Worm (Caenorhabditis elegans) whole organism, L4/young adult: Measurements from ENCODE around the gene F53A9.1.

Source experiments
- W03F9.2 ChIP-seq: fragments of 150-350 bp; optimal IDR thresholded peaks from 2 replicates; lab custom pipeline; 2014; ENCODE audit warnings: missing biosample characterization, missing genetic modification characterization
- dao-5 ChIP-seq: sonication (generic microtip); optimal IDR thresholded peaks from 2 replicates; lab custom pipeline; 2016; ENCODE audit warnings: missing genotype, missing genetic modification characterization, moderate library complexity, missing compliant biosample characterization
- him-1 ChIP-seq: sonication (generic microtip); optimal IDR thresholded peaks from 2 replicates; lab custom pipeline; 2016; ENCODE audit warnings: missing genotype, missing genetic modification reagents, missing genetic modification characterization, missing compliant biosample characterization

DNA sequence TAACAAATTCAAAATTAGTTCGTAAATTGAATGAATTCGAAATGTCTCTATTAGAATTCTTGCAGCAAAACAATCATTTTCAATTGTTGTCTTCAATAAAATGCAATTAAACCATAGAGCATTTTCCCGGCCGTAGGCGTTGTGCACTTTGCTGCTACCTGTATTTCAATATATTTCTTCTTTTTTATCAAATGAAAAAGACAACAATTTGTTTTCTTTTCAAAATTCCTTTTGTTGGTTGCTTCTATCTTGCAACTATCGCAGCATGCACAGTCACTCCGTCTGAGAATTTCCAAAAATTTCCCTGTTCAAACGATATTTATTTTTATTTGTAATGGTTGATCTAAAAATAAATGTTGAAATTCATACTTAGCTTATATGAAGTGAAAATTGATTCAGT lies 36.2 kb upstream of the F53A9.1 start:
- TF ChIP-seq him-1 (tag; lab: Kevin White, UChicago) (no peak), W03F9.2 (tag; lab: Kevin White, UChicago) (no peak), dao-5 (no peak)
